Worm (Caenorhabditis elegans): ENCODE data around the gene nhr-84.

DNA sequence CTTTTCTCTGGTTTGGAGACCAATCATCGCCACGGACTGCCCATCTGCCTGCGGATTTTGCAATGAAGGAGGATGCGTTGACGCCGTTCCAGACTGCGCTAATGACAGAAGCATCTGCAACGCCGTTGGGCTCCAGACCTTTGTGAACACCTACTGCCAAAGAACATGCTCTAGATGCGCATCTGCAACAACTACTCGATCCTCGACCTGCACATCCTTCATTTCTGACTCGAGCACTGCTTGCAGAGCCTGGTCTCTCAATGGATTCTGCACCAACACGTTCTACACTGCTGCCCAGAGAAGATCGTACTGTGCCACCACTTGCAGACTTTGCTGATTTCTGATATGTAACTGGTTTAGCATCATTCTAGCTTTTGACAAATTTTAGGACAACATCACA lies 21.2 kb upstream of the nhr-84 start:
- TF ChIP-seq flt-1 (GFP tag; IDR thresholded peaks at IDR 0.05), result no peak
- TF ChIP-seq ztf-29 (GFP tag; IDR thresholded peaks at IDR 0.05), result no peak
- TF ChIP-seq klf-2 (GFP tag; conservative IDR thresholded peaks at IDR 0.05), result no peak
- TF ChIP-seq ztf-23 (GFP tag; IDR thresholded peaks at IDR 0.05), result no peak
- no peak for TF ChIP-seq T22C8.4 (GFP tag; IDR thresholded peaks at IDR 0.05)
- no peak for TF ChIP-seq cog-1 (tag; optimal IDR thresholded peaks at IDR 0.05)
- TF ChIP-seq tab-1 (GFP tag; IDR thresholded peaks at IDR 0.05), result no peak
- TF ChIP-seq ref-1 (GFP tag; conservative IDR thresholded peaks at IDR 0.05), result no peak

Measured in whole organism, midembryonic.